Worm (Caenorhabditis elegans) whole organism, L1 larva: ENCODE results near the gene ZC132.3.

Experiments used
- C34B4.2 ChIP-seq: sonication (generic microtip); optimal IDR thresholded peaks from 2 replicates; lab custom pipeline; 2017; ENCODE audit warnings: mild to moderate bottlenecking, missing genetic modification characterization, missing compliant biosample characterization
- Y116A8C.19 ChIP-seq: sonication (generic microtip); optimal IDR thresholded peaks from 2 replicates; lab custom pipeline; 2016; ENCODE audit warnings: missing compliant biosample characterization, missing genetic modification characterization, borderline replicate concordance
- ama-1 ChIP-seq: fragments of 150-350 bp; optimal IDR thresholded peaks from 2 replicates; lab custom pipeline; 2014
- ceh-82 ChIP-seq, 3 experiments: fragments of 150-350 bp in 1 of 3; sonication (generic microtip) in 2 of 3; optimal IDR thresholded peaks; 2 replicates each; lab custom pipeline; 2014 to 2017; ENCODE audit warnings: missing biosample characterization in 3 of 3, missing genetic modification characterization in 3 of 3
- ets-5 ChIP-seq: fragments of 200-800 bp; sonication (Bioruptor generic); IDR thresholded peaks from 2 replicates; pipeline ENCODE4 v1.3.6; 2022; ENCODE audit warnings: missing genetic modification characterization, missing compliant biosample characterization
- fkh-10 ChIP-seq: sonication (generic microtip); optimal IDR thresholded peaks from 2 replicates; lab custom pipeline; 2017; ENCODE audit warnings: missing biosample characterization, missing genetic modification reagents, missing genetic modification characterization
- lin-13 ChIP-seq: fragments of 150-350 bp; optimal IDR thresholded peaks from 2 replicates; lab custom pipeline; 2014; ENCODE audit warnings: missing biosample characterization, missing genetic modification reagents, missing genetic modification characterization
- sup-37 ChIP-seq: fragments of 200-800 bp; sonication (Bioruptor generic); optimal IDR thresholded peaks from 2 replicates; lab custom pipeline; 2018; ENCODE audit warnings: mild to moderate bottlenecking, missing genetic modification characterization, missing compliant biosample characterization

DNA sequence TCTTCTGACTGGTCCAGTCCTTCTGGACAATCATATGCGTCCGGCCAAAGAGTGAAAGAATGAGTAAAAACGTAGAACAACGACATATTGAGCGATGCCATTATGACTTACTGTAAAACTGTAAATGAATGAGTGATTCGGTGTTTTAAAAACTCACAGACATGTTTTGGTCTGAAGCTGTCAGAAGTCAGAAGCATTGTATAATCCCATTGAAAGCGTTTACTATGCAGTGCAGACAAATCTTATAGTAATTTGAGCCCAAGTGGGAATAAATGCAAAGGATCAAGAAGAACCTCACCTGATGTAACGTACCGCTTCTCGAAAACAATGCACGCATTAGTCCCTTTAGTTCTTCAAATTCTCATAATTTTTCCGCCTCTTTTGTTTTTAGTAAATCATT is 39.6 kb downstream of the ZC132.3 start, which contains the start of gene srt-3:
- no peak for TF ChIP-seq sup-37 (GFP tag; lab: Kevin White, UChicago)
- TF ChIP-seq fkh-10: no peak
- TF ChIP-seq ceh-82 (tag; optimal IDR thresholded peaks at IDR 0.05; lab: Kevin White, UChicago): no peak
- no peak for TF ChIP-seq lin-13 (GFP tag; lab: Kevin White, UChicago)
- TF ChIP-seq ets-5 (GFP tag; lab: Robert Waterston, UW): no peak
- no peak for TF ChIP-seq Y116A8C.19 (tag; lab: Kevin White, UChicago)
- no peak for TF ChIP-seq C34B4.2
- no peak for TF ChIP-seq ama-1 (lab: Kevin White, UChicago)
